Fruit fly (Drosophila melanogaster) whole organism, embryonic: ENCODE data around the gene Adgf-C.

Experiments used
- Antp ChIP-seq: fragments of 200-800 bp; sonication (Bioruptor generic); optimal IDR thresholded peaks from 3 replicates; lab custom pipeline; 2016; ENCODE audit warnings: missing biosample characterization, missing genetic modification characterization
- CG10147 ChIP-seq: fragments of 200-800 bp; sonication (Bioruptor generic); optimal IDR thresholded peaks from 2 replicates; lab custom pipeline; 2019; ENCODE audit warnings: missing biosample characterization, mild to moderate bottlenecking, missing genetic modification characterization, moderate library complexity
- CG11247 ChIP-seq: fragments of 200-800 bp; sonication (Bioruptor generic); IDR thresholded peaks from 2 replicates; pipeline ENCODE4 v1.3.6; 2022; ENCODE audit warnings: missing biosample characterization, missing genetic modification characterization
- CG11504 ChIP-seq: fragments of 200-800 bp; sonication (Bioruptor generic); optimal IDR thresholded peaks from 3 replicates; lab custom pipeline; 2019; ENCODE audit warnings: missing biosample characterization, mild to moderate bottlenecking, missing genetic modification characterization, moderate library complexity
- CG12104 ChIP-seq: fragments of 200-800 bp; sonication (Bioruptor generic); optimal IDR thresholded peaks from 3 replicates; lab custom pipeline; 2016; ENCODE audit warnings: missing biosample characterization, missing genetic modification characterization
- CG12219 ChIP-seq: fragments of 200-800 bp; sonication (Bioruptor generic); optimal IDR thresholded peaks from 3 replicates; lab custom pipeline; 2018; ENCODE audit warnings: missing biosample characterization, mild to moderate bottlenecking, missing genetic modification characterization
- CG12769 ChIP-seq: fragments of 200-800 bp; sonication (Bioruptor generic); optimal IDR thresholded peaks from 2 replicates; lab custom pipeline; 2019; ENCODE audit warnings: missing biosample characterization, mild to moderate bottlenecking, missing genetic modification characterization, moderate library complexity
- CG14710 ChIP-seq: fragments of 200-800 bp; sonication (Bioruptor generic); optimal IDR thresholded peaks from 3 replicates; lab custom pipeline; 2019; ENCODE audit warnings: missing biosample characterization, mild to moderate bottlenecking, missing genetic modification characterization, moderate library complexity
- CG14965 ChIP-seq: fragments of 200-800 bp; sonication (Bioruptor generic); optimal IDR thresholded peaks from 2 replicates; lab custom pipeline; 2016; ENCODE audit warnings: missing biosample characterization, missing genetic modification characterization, borderline replicate concordance
- CG16779 ChIP-seq: fragments of 200-800 bp; sonication (Bioruptor generic); IDR thresholded peaks from 2 replicates; pipeline ENCODE4 v1.3.6; 2022; ENCODE audit warnings: missing biosample characterization, missing genetic modification characterization
- CG16813 ChIP-seq: fragments of 200-800 bp; sonication (Bioruptor generic); IDR thresholded peaks from 3 replicates; pipeline ENCODE4 v1.3.6; 2022; ENCODE audit warnings: missing biosample characterization, missing genetic modification characterization; ENCODE audit not compliant: partially characterized antibody
- CG2129 ChIP-seq: fragments of 200-800 bp; sonication (Bioruptor generic); IDR thresholded peaks from 2 replicates; pipeline ENCODE4 v1.3.6; 2022; ENCODE audit warnings: missing biosample characterization, missing genetic modification characterization; ENCODE audit not compliant: partially characterized antibody
- CG2199 ChIP-seq: fragments of 200-800 bp; sonication (Bioruptor generic); IDR thresholded peaks from 3 replicates; pipeline ENCODE4 v1.3.6; 2022; ENCODE audit warnings: missing biosample characterization, missing genetic modification characterization
- CG30431 ChIP-seq: fragments of 200-800 bp; sonication (Bioruptor generic); optimal IDR thresholded peaks from 2 replicates; lab custom pipeline; 2017; ENCODE audit warnings: missing biosample characterization, missing genetic modification characterization
- CG3065 ChIP-seq: fragments of 200-800 bp; sonication (Bioruptor generic); optimal IDR thresholded peaks from 2 replicates; lab custom pipeline; 2016; ENCODE audit warnings: missing biosample characterization, missing genetic modification characterization
- CG32767 ChIP-seq: fragments of 200-800 bp; sonication (Bioruptor generic); IDR thresholded peaks from 2 replicates; pipeline ENCODE4 v1.3.6; 2022; ENCODE audit warnings: missing biosample characterization, missing genetic modification characterization
- CG33213 ChIP-seq: fragments of 200-800 bp; sonication (Bioruptor generic); optimal IDR thresholded peaks from 3 replicates; lab custom pipeline; 2016; ENCODE audit warnings: missing biosample characterization, missing genetic modification characterization
- CG4282 ChIP-seq: fragments of 200-800 bp; sonication (Bioruptor generic); optimal IDR thresholded peaks from 2 replicates; lab custom pipeline; 2016; ENCODE audit warnings: missing biosample characterization, missing genetic modification characterization
- CG5180 ChIP-seq: fragments of 200-800 bp; sonication (Bioruptor generic); optimal IDR thresholded peaks from 3 replicates; lab custom pipeline; 2017; ENCODE audit warnings: missing biosample characterization, missing genetic modification characterization, mild to moderate bottlenecking, moderate library complexity, missing genetic modification reagents
- CG6272 ChIP-seq: fragments of 200-800 bp; sonication (Bioruptor generic); IDR thresholded peaks from 2 replicates; pipeline ENCODE4 v1.3.6; 2022; ENCODE audit warnings: missing biosample characterization, missing genetic modification characterization
- CG9437 ChIP-seq: fragments of 200-800 bp; sonication (Bioruptor generic); optimal IDR thresholded peaks from 2 replicates; lab custom pipeline; 2018; ENCODE audit warnings: missing biosample characterization, mild to moderate bottlenecking, missing genetic modification characterization
- CG9727 ChIP-seq: fragments of 200-800 bp; sonication (Bioruptor generic); optimal IDR thresholded peaks from 3 replicates; lab custom pipeline; 2017; ENCODE audit warnings: missing biosample characterization, mild to moderate bottlenecking, missing genetic modification characterization
- CTCF ChIP-seq: fragments of 200-800 bp; sonication (Bioruptor generic); optimal IDR thresholded peaks from 2 replicates; lab custom pipeline; 2017; ENCODE audit warnings: missing biosample characterization, mild to moderate bottlenecking, missing genetic modification characterization, moderate library complexity
- D19A ChIP-seq: fragments of 200-800 bp; optimal IDR thresholded peaks from 3 replicates; lab custom pipeline; 2019; ENCODE audit warnings: missing biosample characterization, mild to moderate bottlenecking, missing genetic modification characterization, moderate library complexity
- E2f1 ChIP-seq: fragments of 200-800 bp; sonication (Bioruptor generic); IDR thresholded peaks from 2 replicates; pipeline ENCODE4 v1.3.6; 2022; ENCODE audit warnings: missing biosample characterization, missing genetic modification characterization
- Gug ChIP-seq: fragments of 200-800 bp; sonication (Bioruptor generic); IDR thresholded peaks from 4 replicates; pipeline ENCODE4 v1.3.6; 2022; ENCODE audit warnings: missing biosample characterization, missing genetic modification characterization
- H15 ChIP-seq: fragments of 200-800 bp; sonication (Bioruptor generic); IDR thresholded peaks from 3 replicates; pipeline ENCODE4 v1.3.6; 2022; ENCODE audit warnings: missing biosample characterization, missing genetic modification characterization
- Kr ChIP-seq: fragments of 200-800 bp; sonication (Bioruptor generic); optimal IDR thresholded peaks from 2 replicates; lab custom pipeline; 2017; ENCODE audit warnings: missing biosample characterization, mild to moderate bottlenecking, missing genetic modification characterization
- Nf-YC ChIP-seq: fragments of 200-800 bp; optimal IDR thresholded peaks from 3 replicates; lab custom pipeline; 2019; ENCODE audit warnings: missing biosample characterization, mild to moderate bottlenecking, missing genetic modification characterization, moderate library complexity
- Opbp ChIP-seq: fragments of 200-800 bp; sonication (Bioruptor generic); IDR thresholded peaks from 3 replicates; pipeline ENCODE4 v1.3.6; 2022; ENCODE audit warnings: missing biosample characterization, missing genetic modification characterization; ENCODE audit not compliant: partially characterized antibody
- Ptx1 ChIP-seq: fragments of 200-800 bp; sonication (Bioruptor generic); IDR thresholded peaks from 2 replicates; pipeline ENCODE4 v1.3.6; 2022; ENCODE audit warnings: missing biosample characterization, missing genetic modification characterization
- Spps ChIP-seq: fragments of 200-800 bp; sonication (Bioruptor generic); optimal IDR thresholded peaks from 2 replicates; lab custom pipeline; 2018; ENCODE audit warnings: missing biosample characterization, mild to moderate bottlenecking, missing genetic modification characterization
- Trl ChIP-seq, 3 experiments: fragments of >200 bp in 2 of 3; fragments of 200-800 bp in 1 of 3; sonication (Bioruptor generic) in 1 of 3; optimal IDR thresholded peaks; 2 replicates in 1 of 3; 3 replicates in 2 of 3; lab custom pipeline; 2016 to 2017; ENCODE audit warnings: missing biosample characterization in 1 of 3, missing genetic modification characterization in 1 of 3
- br ChIP-seq: fragments of >200 bp; optimal IDR thresholded peaks from 2 replicates; lab custom pipeline; 2017
- cg ChIP-seq: fragments of 200-800 bp; sonication (Bioruptor generic); optimal IDR thresholded peaks from 3 replicates; lab custom pipeline; 2019; ENCODE audit warnings: missing biosample characterization, mild to moderate bottlenecking, missing genetic modification characterization, moderate library complexity
- chinmo ChIP-seq: fragments of 200-800 bp; sonication (Bioruptor generic); IDR thresholded peaks from 4 replicates; pipeline ENCODE4 v1.3.6; 2022; ENCODE audit warnings: missing biosample characterization, missing genetic modification characterization; ENCODE audit not compliant: partially characterized antibody
- dm ChIP-seq: fragments of 200-800 bp; sonication (Bioruptor generic); optimal IDR thresholded peaks from 3 replicates; lab custom pipeline; 2016; ENCODE audit warnings: missing biosample characterization, missing genetic modification characterization
- eyg ChIP-seq: fragments of 200-800 bp; sonication (Bioruptor generic); optimal IDR thresholded peaks from 3 replicates; lab custom pipeline; 2016; ENCODE audit warnings: missing biosample characterization, missing genetic modification characterization
- klu ChIP-seq: fragments of 200-800 bp; sonication (Bioruptor generic); IDR thresholded peaks from 2 replicates; pipeline ENCODE4 v1.3.6; 2022; ENCODE audit warnings: missing biosample characterization, missing genetic modification characterization
- oc ChIP-seq: fragments of 200-800 bp; sonication (Bioruptor generic); optimal IDR thresholded peaks from 2 replicates; lab custom pipeline; 2018; ENCODE audit warnings: missing biosample characterization, mild to moderate bottlenecking, missing genetic modification characterization, moderate library complexity
- odd ChIP-seq: fragments of 200-800 bp; sonication (Bioruptor generic); optimal IDR thresholded peaks from 2 replicates; lab custom pipeline; 2017; ENCODE audit warnings: missing biosample characterization, mild to moderate bottlenecking, missing genetic modification characterization
- pum ChIP-seq: fragments of 200-800 bp; sonication (Bioruptor generic); optimal IDR thresholded peaks from 2 replicates; lab custom pipeline; 2016; ENCODE audit warnings: missing biosample characterization, missing genetic modification characterization
- sqz ChIP-seq: fragments of 200-800 bp; sonication (Bioruptor generic); optimal IDR thresholded peaks from 3 replicates; lab custom pipeline; 2018; ENCODE audit warnings: missing biosample characterization, mild to moderate bottlenecking, missing genetic modification characterization
- wor ChIP-seq: fragments of 200-800 bp; sonication (Bioruptor generic); IDR thresholded peaks from 2 replicates; pipeline ENCODE4 v1.3.6; 2022; ENCODE audit warnings: missing biosample characterization, missing genetic modification characterization

The Adgf-C gene

DNA sequence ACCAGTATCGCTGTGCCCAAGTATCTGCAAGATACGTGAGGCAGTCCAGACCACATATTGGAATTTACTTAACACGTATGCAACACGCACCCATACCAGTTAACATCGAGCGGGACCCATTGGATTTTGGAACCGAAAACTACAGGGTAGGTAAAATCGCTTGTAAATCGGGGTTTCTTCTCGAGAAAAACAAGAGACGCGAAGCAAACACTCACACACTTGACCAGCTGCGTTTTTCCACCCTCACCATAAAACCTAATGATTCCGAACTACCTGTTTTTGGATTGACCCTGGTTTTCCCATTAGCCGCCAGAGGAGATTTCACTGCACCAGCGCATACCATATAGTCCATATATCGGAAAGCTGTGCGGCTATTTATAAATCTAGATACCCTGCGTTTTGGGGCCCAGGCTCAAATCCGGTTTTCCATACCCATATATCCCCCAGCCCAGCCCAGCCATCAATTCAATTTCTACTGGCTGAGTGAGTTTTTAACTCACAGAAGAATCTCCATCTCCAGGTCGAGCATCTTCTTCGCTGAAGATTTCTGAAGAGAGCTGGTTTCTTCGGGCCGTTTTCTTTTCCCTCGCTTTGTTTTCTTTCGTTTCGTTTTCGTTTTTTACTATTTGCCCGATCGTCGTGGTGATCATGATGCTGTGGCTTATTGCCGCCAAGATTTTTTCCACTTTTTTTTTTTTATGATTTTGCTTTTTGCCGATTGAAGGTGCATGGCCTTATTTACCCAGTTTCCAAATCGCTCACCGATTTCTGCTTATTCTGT, 9.3 kb downstream of the Adgf-C start (continued):
- no peak for TF ChIP-seq Nf-YC (tag; lab: Kevin White, UChicago)
- TF ChIP-seq CG12104 (GFP tag; lab: Kevin White, UChicago): no peak
- TF ChIP-seq br (lab: Kevin White, UChicago): no peak
- TF ChIP-seq CG16779 (GFP tag; lab: Robert Waterston, UW): no peak
- peak; percentile 19 for TF ChIP-seq CG12769 (tag; lab: Kevin White, UChicago)
- TF ChIP-seq cg: peak; percentile 17
- no peak for TF ChIP-seq CG16813 (GFP tag; lab: Robert Waterston, UW)
- TF ChIP-seq CG6272 (GFP tag; lab: Robert Waterston, UW): no peak
- no peak for TF ChIP-seq CG32767 (GFP tag; lab: Robert Waterston, UW)
- no peak for TF ChIP-seq Spps (tag; lab: Kevin White, UChicago)
- no peak for TF ChIP-seq CG11504 (tag; lab: Kevin White, UChicago)
- TF ChIP-seq CG3065: no peak
- TF ChIP-seq CTCF (GFP tag; lab: Kevin White, UChicago): no peak
- no peak for TF ChIP-seq CG9727 (GFP tag; lab: Kevin White, UChicago)
- no peak for TF ChIP-seq Gug (GFP tag; lab: Robert Waterston, UW)
- no peak for TF ChIP-seq Antp (GFP tag; lab: Kevin White, UChicago)
- 0 out of 4 replicates have a peak, but pooled peaks have one; percentile 38 for TF ChIP-seq chinmo
- no peak for TF ChIP-seq CG30431 (GFP tag; lab: Kevin White, UChicago)
- TF ChIP-seq sqz (GFP tag; lab: Kevin White, UChicago): no peak
- no peak for TF ChIP-seq Ptx1 (GFP tag; lab: Robert Waterston, UW)
- TF ChIP-seq CG9437: no peak
- TF ChIP-seq CG14710 (tag; lab: Kevin White, UChicago): no peak
- peak; percentile 50 for TF ChIP-seq D19A
- TF ChIP-seq Kr: no peak
- TF ChIP-seq H15 (GFP tag; lab: Robert Waterston, UW): no peak
- no peak for TF ChIP-seq CG5180
- TF ChIP-seq Trl (optimal IDR thresholded peaks at IDR 0.05; lab: Kevin White, UChicago): no peak
- no peak for TF ChIP-seq Trl (GFP tag; optimal IDR thresholded peaks at IDR 0.05; lab: Kevin White, UChicago)
- no peak for TF ChIP-seq CG2129
- TF ChIP-seq wor (GFP tag; lab: Robert Waterston, UW): no peak
- TF ChIP-seq odd (GFP tag; lab: Kevin White, UChicago): no peak
- no peak for TF ChIP-seq Opbp (GFP tag; lab: Robert Waterston, UW)
- no peak for TF ChIP-seq CG12219
- no peak for TF ChIP-seq eyg (GFP tag; lab: Kevin White, UChicago)
- TF ChIP-seq pum (GFP tag; lab: Kevin White, UChicago): no peak
- no peak for TF ChIP-seq CG4282 (GFP tag; lab: Kevin White, UChicago)
- TF ChIP-seq CG33213: no peak
- TF ChIP-seq CG10147 (GFP tag; lab: Kevin White, UChicago): no peak
- TF ChIP-seq oc (tag; lab: Kevin White, UChicago): no peak
- no peak for TF ChIP-seq E2f1 (GFP tag; lab: Robert Waterston, UW)
- no peak for TF ChIP-seq klu (GFP tag; lab: Robert Waterston, UW)
- TF ChIP-seq CG11247 (GFP tag; lab: Robert Waterston, UW): no peak
- TF ChIP-seq CG2199 (GFP tag; lab: Robert Waterston, UW): 0 out of 3 replicates have a peak, but pooled peaks have one; percentile 24
- no peak for TF ChIP-seq dm (GFP tag; lab: Kevin White, UChicago)
- TF ChIP-seq CG14965: no peak
